Worm (Caenorhabditis elegans) whole organism, late embryonic: ENCODE data around the gene F14F8.9.

Experiments used
- C08G9.2 ChIP-seq: sonication (generic microtip); optimal IDR thresholded peaks from 2 replicates; lab custom pipeline; 2016; ENCODE audit warnings: mild to moderate bottlenecking, missing genetic modification characterization, moderate library complexity, missing compliant biosample characterization
- C38D4.7 ChIP-seq: fragments of 200-800 bp; sonication (Bioruptor generic); optimal IDR thresholded peaks from 2 replicates; lab custom pipeline; 2018; ENCODE audit warnings: mild to moderate bottlenecking, missing genetic modification characterization, moderate library complexity, missing compliant biosample characterization
- F13H6.1 ChIP-seq: sonication (generic microtip); optimal IDR thresholded peaks from 2 replicates; lab custom pipeline; 2016; ENCODE audit warnings: missing genetic modification characterization, missing compliant biosample characterization
- Y22D7AL.16 ChIP-seq: sonication (generic microtip); optimal IDR thresholded peaks from 2 replicates; lab custom pipeline; 2016; ENCODE audit warnings: missing genetic modification characterization, missing compliant biosample characterization
- ahr-1 ChIP-seq: sonication (generic microtip); optimal IDR thresholded peaks from 2 replicates; lab custom pipeline; 2016; ENCODE audit warnings: missing genetic modification characterization, missing compliant biosample characterization
- ceh-18 ChIP-seq: sonication (generic microtip); optimal IDR thresholded peaks from 2 replicates; lab custom pipeline; 2016; ENCODE audit warnings: missing genetic modification characterization, missing compliant biosample characterization
- ceh-2 ChIP-seq: sonication (generic microtip); optimal IDR thresholded peaks from 2 replicates; lab custom pipeline; 2016; ENCODE audit warnings: missing genotype, missing genetic modification characterization, missing compliant biosample characterization
- ceh-30 ChIP-seq: fragments of 150-350 bp; optimal IDR thresholded peaks from 2 replicates; lab custom pipeline; 2014; ENCODE audit warnings: missing biosample characterization, missing genetic modification characterization
- ceh-31 ChIP-seq: sonication (generic microtip); optimal IDR thresholded peaks from 2 replicates; lab custom pipeline; 2016; ENCODE audit warnings: missing genetic modification characterization, missing compliant biosample characterization
- ceh-48 ChIP-seq: sonication (generic microtip); optimal IDR thresholded peaks from 2 replicates; lab custom pipeline; 2016; ENCODE audit warnings: missing genetic modification characterization, inconsistent platforms, missing compliant biosample characterization
- ceh-9 ChIP-seq: sonication (generic microtip); optimal IDR thresholded peaks from 2 replicates; lab custom pipeline; 2016; ENCODE audit warnings: mild to moderate bottlenecking, missing genetic modification characterization, inconsistent platforms, missing compliant biosample characterization
- dmd-4 ChIP-seq: sonication (generic microtip); optimal IDR thresholded peaks from 2 replicates; lab custom pipeline; 2016; ENCODE audit warnings: borderline replicate concordance, missing genetic modification characterization, missing compliant biosample characterization
- ets-4 ChIP-seq: sonication (generic microtip); optimal IDR thresholded peaks from 2 replicates; lab custom pipeline; 2016; ENCODE audit warnings: missing genetic modification characterization, missing compliant biosample characterization
- eyg-1 ChIP-seq: sonication (generic microtip); optimal IDR thresholded peaks from 2 replicates; lab custom pipeline; 2016; ENCODE audit warnings: missing genotype, missing genetic modification characterization, missing compliant biosample characterization
- fkh-10 ChIP-seq: fragments of 150-350 bp; optimal IDR thresholded peaks from 2 replicates; lab custom pipeline; 2014; ENCODE audit warnings: missing biosample characterization, missing genetic modification reagents, missing genetic modification characterization
- hlh-15 ChIP-seq: sonication (generic microtip); optimal IDR thresholded peaks from 2 replicates; lab custom pipeline; 2016; ENCODE audit warnings: missing genetic modification characterization, missing compliant biosample characterization
- hlh-8 ChIP-seq: sonication (generic microtip); optimal IDR thresholded peaks from 2 replicates; lab custom pipeline; 2016; ENCODE audit warnings: missing genotype, missing genetic modification characterization, missing compliant biosample characterization
- lin-11 ChIP-seq: fragments of 200-800 bp; sonication (Bioruptor generic); optimal IDR thresholded peaks from 2 replicates; lab custom pipeline; 2018; ENCODE audit warnings: mild to moderate bottlenecking, missing genetic modification characterization, missing compliant biosample characterization
- madf-2 ChIP-seq: sonication (generic microtip); optimal IDR thresholded peaks from 2 replicates; lab custom pipeline; 2017; ENCODE audit warnings: missing genetic modification characterization, missing compliant biosample characterization
- nfya-1 ChIP-seq: sonication (generic microtip); optimal IDR thresholded peaks from 2 replicates; lab custom pipeline; 2017; ENCODE audit warnings: missing genetic modification characterization, mild to moderate bottlenecking, missing compliant biosample characterization, antibody characterized with exemption, moderate library complexity
- nhr-11 ChIP-seq: fragments of 150-350 bp; optimal IDR thresholded peaks from 2 replicates; lab custom pipeline; 2014; ENCODE audit warnings: missing biosample characterization, missing genetic modification characterization
- nhr-232 ChIP-seq: sonication (generic microtip); optimal IDR thresholded peaks from 2 replicates; lab custom pipeline; 2016; ENCODE audit warnings: missing genetic modification characterization, missing compliant biosample characterization
- odd-2 ChIP-seq: sonication (generic microtip); optimal IDR thresholded peaks from 2 replicates; lab custom pipeline; 2017; ENCODE audit warnings: antibody characterized with exemption, mild to moderate bottlenecking, missing genetic modification characterization, missing compliant biosample characterization
- pqm-1 ChIP-seq: sonication (generic microtip); optimal IDR thresholded peaks from 2 replicates; lab custom pipeline; 2016; ENCODE audit warnings: missing genetic modification characterization, missing compliant biosample characterization
- pros-1 ChIP-seq: fragments of 150-350 bp; optimal IDR thresholded peaks from 2 replicates; lab custom pipeline; 2014; ENCODE audit warnings: missing biosample characterization, missing genetic modification reagents, missing genetic modification characterization
- rnt-1 ChIP-seq: sonication (generic microtip); optimal IDR thresholded peaks from 2 replicates; lab custom pipeline; 2016; ENCODE audit warnings: missing genetic modification characterization, missing compliant biosample characterization
- sdc-2 ChIP-seq: sonication (generic microtip); optimal IDR thresholded peaks from 2 replicates; lab custom pipeline; 2016; ENCODE audit warnings: missing genotype, missing genetic modification characterization, missing compliant biosample characterization
- sox-4 ChIP-seq: sonication (generic microtip); optimal IDR thresholded peaks from 2 replicates; lab custom pipeline; 2017; ENCODE audit warnings: mild to moderate bottlenecking, missing genetic modification characterization, inconsistent platforms, missing compliant biosample characterization
- tbx-2 ChIP-seq: sonication (generic microtip); optimal IDR thresholded peaks from 2 replicates; lab custom pipeline; 2016; ENCODE audit warnings: missing genetic modification characterization, missing compliant biosample characterization
- tbx-7 ChIP-seq: sonication (generic microtip); optimal IDR thresholded peaks from 2 replicates; lab custom pipeline; 2016; ENCODE audit warnings: missing genotype, missing genetic modification characterization, missing compliant biosample characterization
- ttx-3 ChIP-seq: sonication (generic microtip); optimal IDR thresholded peaks from 2 replicates; lab custom pipeline; 2016; ENCODE audit warnings: missing genetic modification reagents, missing genetic modification characterization, missing compliant biosample characterization
- unc-3 ChIP-seq, 2 experiments: fragments of 200-800 bp in 1 of 2; sonication (Bioruptor generic) in 1 of 2; sonication (generic microtip) in 1 of 2; conservative IDR thresholded peaks in 1 of 2; optimal IDR thresholded peaks in 1 of 2; 2 replicates each; pipeline versions ENCODE4 v1.3.6 to Lab custom; 2016 to 2022; ENCODE audit warnings: missing compliant biosample characterization in 2 of 2, missing genetic modification characterization in 2 of 2, missing genetic modification reagents in 1 of 2
- unc-55 ChIP-seq: sonication (generic microtip); optimal IDR thresholded peaks from 2 replicates; lab custom pipeline; 2017; ENCODE audit warnings: missing biosample characterization, missing genetic modification reagents, missing genetic modification characterization
- unc-86 ChIP-seq: sonication (generic microtip); optimal IDR thresholded peaks from 2 replicates; lab custom pipeline; 2016; ENCODE audit warnings: missing genetic modification characterization, missing compliant biosample characterization

Gene F14F8.9

DNA sequence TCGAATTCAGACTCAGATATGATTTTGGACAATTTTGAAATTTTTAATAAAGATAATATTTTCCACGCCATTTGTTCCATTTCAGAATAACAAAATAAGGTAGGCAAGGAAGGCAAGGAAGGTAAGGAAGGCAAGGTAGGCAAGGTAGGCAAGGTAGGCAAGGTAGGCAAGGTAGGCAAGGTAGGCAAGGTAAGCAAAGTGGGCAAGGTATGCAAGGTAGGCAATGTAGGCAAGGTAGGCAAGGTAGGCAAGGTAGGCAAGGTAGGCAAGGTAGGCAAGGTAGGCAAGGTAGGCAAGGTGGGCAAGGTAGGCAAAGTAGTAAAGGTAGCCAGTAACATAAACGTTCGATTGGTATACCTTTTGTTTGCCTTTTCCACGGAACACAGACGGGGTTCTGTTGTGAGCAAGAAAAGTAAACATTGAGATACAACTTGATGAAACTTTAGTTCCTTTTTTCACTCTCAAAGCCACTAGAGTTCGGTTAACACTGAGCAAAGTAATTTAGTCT lies 31.4 kb upstream of the F14F8.9 start, which contains the start of gene Y70C5C.1 (continued):
- TF ChIP-seq unc-3 (GFP tag; conservative IDR thresholded peaks at IDR 0.05; lab: Robert Waterston, UW) (no peak), unc-3 (tag; optimal IDR thresholded peaks at IDR 0.05; lab: Kevin White, UChicago) (no peak), ets-4 (no peak), ttx-3 (no peak), hlh-15 (tag; lab: Kevin White, UChicago) (no peak), tbx-7 (tag; lab: Kevin White, UChicago) (no peak), fkh-10 (GFP tag; lab: Kevin White, UChicago) (no peak), ahr-1 (tag; lab: Kevin White, UChicago) (no peak)

DNA sequence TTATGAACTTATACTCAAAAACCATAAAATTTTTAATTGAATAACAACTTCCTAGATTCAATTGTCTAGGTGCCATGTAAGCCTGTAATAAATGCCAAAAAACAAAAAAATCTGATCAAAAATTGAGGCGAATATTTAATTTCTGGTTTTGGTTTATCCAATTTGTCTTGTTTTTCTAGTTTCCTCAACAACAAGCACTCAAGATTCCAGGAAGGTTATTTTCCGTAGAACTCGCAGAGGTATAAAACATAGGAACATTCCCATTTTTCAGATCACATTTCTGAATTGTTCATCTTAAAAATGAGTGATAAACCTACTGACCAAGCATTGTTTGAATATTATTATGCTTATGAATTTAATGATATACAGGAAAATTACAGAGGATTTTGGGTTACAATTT lies 28.8 kb upstream of the F14F8.9 start, which contains the start of gene srw-41:
Gene srw-41 (plus strand): TSS at position 301 of the 400 bp plus-strand sequence.
- TF ChIP-seq dmd-4 (tag; lab: Kevin White, UChicago) (no peak), ceh-31 (no peak), sox-4 (tag; lab: Kevin White, UChicago) (no peak), unc-86 (tag; lab: Kevin White, UChicago) (no peak), ceh-30 (tag; lab: Kevin White, UChicago) (no peak), ahr-1 (tag; lab: Kevin White, UChicago) (no peak), F13H6.1 (no peak), ceh-18 (tag; lab: Kevin White, UChicago) (no peak)

DNA sequence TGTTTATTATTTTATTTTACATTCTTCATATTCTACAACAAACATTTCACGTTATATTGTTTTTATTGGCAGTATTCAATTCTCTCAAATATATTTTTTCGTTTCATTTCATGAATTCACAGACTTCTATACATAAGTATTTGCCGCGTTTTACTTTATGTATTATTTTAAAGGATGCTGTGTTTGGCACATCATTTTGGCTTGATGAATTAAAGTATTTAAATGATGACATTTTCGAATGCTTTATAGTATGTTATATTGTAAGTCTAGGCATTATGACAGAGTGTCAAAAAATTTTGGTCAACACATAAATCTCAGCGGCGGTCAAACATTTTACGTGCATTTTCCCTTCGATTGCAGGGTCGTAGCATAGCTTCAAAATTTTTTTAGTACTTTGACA lies 27.1 kb upstream of the F14F8.9 start:
- TF ChIP-seq C38D4.7 (GFP tag; lab: Kevin White, UChicago) (no peak), ets-4 (no peak), nhr-11 (tag; lab: Kevin White, UChicago) (no peak), ceh-18 (tag; lab: Kevin White, UChicago) (no peak), tbx-2 (tag; lab: Kevin White, UChicago) (no peak), ceh-48 (tag; lab: Kevin White, UChicago) (no peak), nfya-1 (tag; lab: Kevin White, UChicago) (no peak)

DNA sequence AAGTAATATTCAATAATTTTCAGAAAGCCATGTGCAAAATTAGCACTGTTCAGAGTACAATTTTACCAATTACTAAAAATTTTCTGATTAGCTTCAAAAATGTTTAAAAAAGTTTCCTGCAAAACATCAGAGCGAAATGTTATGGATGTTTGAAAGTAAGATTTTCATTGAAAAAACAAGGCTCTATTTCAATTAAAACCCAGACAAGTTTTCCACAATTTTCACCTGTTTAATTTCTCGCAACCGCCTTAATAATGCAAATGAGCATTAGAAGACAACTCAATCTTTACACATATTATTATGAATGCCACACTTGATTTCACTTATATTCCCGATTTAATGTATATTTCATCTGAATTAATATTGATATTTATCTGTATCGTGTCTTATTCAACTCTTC lies 26.2 kb upstream of the F14F8.9 start, which contains the start of gene srz-101:
Gene srz-101 (plus strand): TSS at position 301 of the 400 bp plus-strand sequence.
- TF ChIP-seq odd-2 (no peak), sdc-2 (tag; lab: Kevin White, UChicago) (no peak), lin-11 (tag; lab: Kevin White, UChicago) (no peak), ceh-48 (tag; lab: Kevin White, UChicago) (no peak), nhr-232 (tag; lab: Kevin White, UChicago) (no peak), ceh-30 (tag; lab: Kevin White, UChicago) (no peak), eyg-1 (tag; lab: Kevin White, UChicago) (no peak), C08G9.2 (no peak)

DNA sequence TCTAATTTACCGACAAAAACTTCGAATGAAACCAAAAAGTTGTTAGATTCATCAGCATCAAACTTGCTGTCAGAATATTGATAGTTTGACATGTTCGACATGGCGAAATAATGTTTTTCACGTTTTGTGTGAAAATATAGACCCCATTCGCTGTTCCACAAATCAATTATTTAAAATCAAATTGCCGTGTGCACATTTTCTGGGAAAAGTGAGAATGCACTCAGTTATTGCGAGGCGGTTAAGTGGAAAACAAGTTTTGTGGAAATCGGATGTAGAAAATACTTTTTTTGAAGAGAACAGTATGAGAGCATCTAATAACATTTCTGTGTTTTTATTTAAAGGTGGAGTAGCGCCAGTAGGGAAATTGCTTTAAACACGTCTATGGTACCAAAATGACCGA lies 25.4 kb upstream of the F14F8.9 start, which contains the start of gene srw-42:
Gene srw-42 (minus strand): TSS at position 101 of the 400 bp plus-strand sequence.
- TF ChIP-seq fkh-10 (GFP tag; lab: Kevin White, UChicago) (no peak), hlh-8 (no peak), unc-55 (GFP tag; lab: Kevin White, UChicago) (no peak), ceh-2 (no peak), madf-2 (tag; lab: Kevin White, UChicago) (no peak), pros-1 (no peak), Y22D7AL.16 (tag; lab: Kevin White, UChicago) (no peak), ceh-9 (tag; lab: Kevin White, UChicago) (no peak), ahr-1 (tag; lab: Kevin White, UChicago) (no peak), eyg-1 (tag; lab: Kevin White, UChicago) (no peak), ceh-48 (tag; lab: Kevin White, UChicago) (no peak), rnt-1 (no peak), tbx-7 (tag; lab: Kevin White, UChicago) (no peak), pqm-1 (tag; lab: Kevin White, UChicago) (no peak)
